Fruit fly (Drosophila melanogaster) whole organism, embryonic: ENCODE data around the gene MICU3.

Source experiments
- Atf3 ChIP-seq: fragments of 200-800 bp; sonication (Bioruptor generic); optimal IDR thresholded peaks from 3 replicates; lab custom pipeline; 2016; ENCODE audit warnings: missing biosample characterization, missing genetic modification characterization
- CG12155 ChIP-seq: fragments of 200-800 bp; sonication (Bioruptor generic); optimal IDR thresholded peaks from 3 replicates; lab custom pipeline; 2016; ENCODE audit warnings: missing biosample characterization, missing genetic modification characterization
- CG12219 ChIP-seq: fragments of 200-800 bp; sonication (Bioruptor generic); optimal IDR thresholded peaks from 3 replicates; lab custom pipeline; 2018; ENCODE audit warnings: missing biosample characterization, mild to moderate bottlenecking, missing genetic modification characterization
- CG13296 ChIP-seq: fragments of 200-800 bp; sonication (Bioruptor generic); optimal IDR thresholded peaks from 3 replicates; lab custom pipeline; 2018; ENCODE audit warnings: missing biosample characterization, mild to moderate bottlenecking, missing genetic modification characterization
- CG13424 ChIP-seq: fragments of 200-800 bp; sonication (Bioruptor generic); optimal IDR thresholded peaks from 2 replicates; lab custom pipeline; 2019; ENCODE audit warnings: missing biosample characterization, mild to moderate bottlenecking, missing genetic modification characterization, moderate library complexity
- CG2120 ChIP-seq: fragments of 200-800 bp; sonication (Bioruptor generic); optimal IDR thresholded peaks from 3 replicates; lab custom pipeline; 2016; ENCODE audit warnings: missing biosample characterization, missing genetic modification characterization
- CG2199 ChIP-seq: fragments of 200-800 bp; sonication (Bioruptor generic); IDR thresholded peaks from 3 replicates; pipeline ENCODE4 v1.3.6; 2022; ENCODE audit warnings: missing biosample characterization, missing genetic modification characterization
- CG31365 ChIP-seq: fragments of 200-800 bp; sonication (Bioruptor generic); optimal IDR thresholded peaks from 2 replicates; lab custom pipeline; 2018; ENCODE audit warnings: missing biosample characterization, mild to moderate bottlenecking, missing genetic modification characterization
- CG32767 ChIP-seq: fragments of 200-800 bp; sonication (Bioruptor generic); IDR thresholded peaks from 2 replicates; pipeline ENCODE4 v1.3.6; 2022; ENCODE audit warnings: missing biosample characterization, missing genetic modification characterization
- CG3407 ChIP-seq: fragments of 200-800 bp; sonication (Bioruptor generic); optimal IDR thresholded peaks from 2 replicates; lab custom pipeline; 2018; ENCODE audit warnings: missing biosample characterization, mild to moderate bottlenecking, missing genetic modification characterization
- CG34376 ChIP-seq: fragments of 200-800 bp; sonication (Bioruptor generic); optimal IDR thresholded peaks from 2 replicates; lab custom pipeline; 2018; ENCODE audit warnings: missing biosample characterization, mild to moderate bottlenecking, missing genetic modification characterization
- CG7786 ChIP-seq: fragments of 200-800 bp; sonication (Bioruptor generic); optimal IDR thresholded peaks from 2 replicates; lab custom pipeline; 2016; ENCODE audit warnings: missing biosample characterization, missing genetic modification characterization
- Elba2 ChIP-seq: fragments of 200-800 bp; sonication (Bioruptor generic); optimal IDR thresholded peaks from 3 replicates; lab custom pipeline; 2016; ENCODE audit warnings: missing biosample characterization, missing genetic modification characterization
- Fer1 ChIP-seq: fragments of 200-800 bp; sonication (Bioruptor generic); optimal IDR thresholded peaks from 2 replicates; lab custom pipeline; 2017; ENCODE audit warnings: missing biosample characterization, mild to moderate bottlenecking, missing genetic modification characterization
- H15 ChIP-seq: fragments of 200-800 bp; sonication (Bioruptor generic); IDR thresholded peaks from 3 replicates; pipeline ENCODE4 v1.3.6; 2022; ENCODE audit warnings: missing biosample characterization, missing genetic modification characterization
- HLH4C ChIP-seq: fragments of 200-800 bp; sonication (Bioruptor generic); IDR thresholded peaks from 3 replicates; pipeline ENCODE4 v1.3.6; 2022; ENCODE audit warnings: missing biosample characterization, missing genetic modification characterization; ENCODE audit not compliant: partially characterized antibody
- Med ChIP-seq: fragments of 200-800 bp; sonication (Bioruptor generic); peaks from one replicate; lab custom pipeline; 2016; ENCODE audit warnings: missing biosample characterization, missing genetic modification characterization, mild to moderate bottlenecking, inconsistent platforms, moderate library complexity
- PHDP ChIP-seq: fragments of 200-800 bp; sonication (Bioruptor generic); optimal IDR thresholded peaks from 3 replicates; lab custom pipeline; 2018; ENCODE audit warnings: missing biosample characterization, mild to moderate bottlenecking, missing genetic modification characterization, moderate library complexity
- Pdp1 ChIP-seq, 2 experiments: fragments of 200-800 bp; sonication (Bioruptor generic); optimal IDR thresholded peaks; 3 replicates each; lab custom pipeline; 2016; ENCODE audit warnings: missing biosample characterization in 2 of 2, missing genetic modification characterization in 2 of 2, mild to moderate bottlenecking in 1 of 2, moderate library complexity in 1 of 2
- Six4 ChIP-seq: fragments of 200-800 bp; sonication (Bioruptor generic); optimal IDR thresholded peaks from 2 replicates; lab custom pipeline; 2016; ENCODE audit warnings: missing biosample characterization, missing genetic modification characterization
- Sry-δ ChIP-seq: fragments of 200-800 bp; sonication (Bioruptor generic); optimal IDR thresholded peaks from 2 replicates; lab custom pipeline; 2016; ENCODE audit warnings: missing biosample characterization, missing genetic modification characterization
- Ssrp ChIP-seq: fragments of 200-800 bp; sonication (Bioruptor generic); optimal IDR thresholded peaks from 2 replicates; lab custom pipeline; 2018; ENCODE audit warnings: missing biosample characterization, mild to moderate bottlenecking, missing genetic modification characterization, moderate library complexity
- Trl ChIP-seq, 3 experiments: fragments of >200 bp in 2 of 3; fragments of 200-800 bp in 1 of 3; sonication (Bioruptor generic) in 1 of 3; optimal IDR thresholded peaks; 2 replicates in 1 of 3; 3 replicates in 2 of 3; lab custom pipeline; 2016 to 2017; ENCODE audit warnings: missing biosample characterization in 1 of 3, missing genetic modification characterization in 1 of 3
- Usf ChIP-seq: fragments of 200-800 bp; sonication (Bioruptor generic); optimal IDR thresholded peaks from 2 replicates; lab custom pipeline; 2017; ENCODE audit warnings: missing genotype, missing biosample characterization, missing genetic modification characterization
- bcd ChIP-seq: fragments of 200-800 bp; sonication (Bioruptor generic); optimal IDR thresholded peaks from 2 replicates; lab custom pipeline; 2017; ENCODE audit warnings: missing biosample characterization, mild to moderate bottlenecking, missing genetic modification characterization
- caup ChIP-seq: fragments of 200-800 bp; sonication (Bioruptor generic); optimal IDR thresholded peaks from 3 replicates; lab custom pipeline; 2017; ENCODE audit warnings: missing biosample characterization, mild to moderate bottlenecking, missing genetic modification characterization, moderate library complexity; ENCODE audit not compliant: severe bottlenecking
- chinmo ChIP-seq: fragments of 200-800 bp; sonication (Bioruptor generic); IDR thresholded peaks from 4 replicates; pipeline ENCODE4 v1.3.6; 2022; ENCODE audit warnings: missing biosample characterization, missing genetic modification characterization; ENCODE audit not compliant: partially characterized antibody
- ci ChIP-seq: fragments of 200-800 bp; sonication (Bioruptor generic); IDR thresholded peaks from 3 replicates; pipeline ENCODE4 v1.3.6; 2022; ENCODE audit warnings: missing biosample characterization, missing genetic modification characterization
- cwo ChIP-seq: fragments of 200-800 bp; sonication (Bioruptor generic); optimal IDR thresholded peaks from 3 replicates; lab custom pipeline; 2017; ENCODE audit warnings: missing biosample characterization, missing genetic modification characterization, mild to moderate bottlenecking, moderate library complexity, missing genetic modification reagents
- dm ChIP-seq: fragments of 200-800 bp; sonication (Bioruptor generic); optimal IDR thresholded peaks from 3 replicates; lab custom pipeline; 2016; ENCODE audit warnings: missing biosample characterization, missing genetic modification characterization
- exex ChIP-seq: fragments of 200-800 bp; sonication (Bioruptor generic); optimal IDR thresholded peaks from 4 replicates; lab custom pipeline; 2018; ENCODE audit warnings: missing biosample characterization, mild to moderate bottlenecking, missing genetic modification characterization, moderate library complexity
- eyg ChIP-seq: fragments of 200-800 bp; sonication (Bioruptor generic); optimal IDR thresholded peaks from 3 replicates; lab custom pipeline; 2016; ENCODE audit warnings: missing biosample characterization, missing genetic modification characterization
- gcm ChIP-seq: fragments of 200-800 bp; sonication (Bioruptor generic); optimal IDR thresholded peaks from 2 replicates; lab custom pipeline; 2019; ENCODE audit warnings: missing biosample characterization, mild to moderate bottlenecking, missing genetic modification characterization, moderate library complexity
- gem ChIP-seq: fragments of 200-800 bp; sonication (Bioruptor generic); optimal IDR thresholded peaks from 2 replicates; lab custom pipeline; 2019; ENCODE audit warnings: missing biosample characterization, mild to moderate bottlenecking, missing genetic modification characterization, moderate library complexity
- grau ChIP-seq: fragments of 200-800 bp; optimal IDR thresholded peaks from 3 replicates; lab custom pipeline; 2019; ENCODE audit warnings: missing biosample characterization, mild to moderate bottlenecking, missing genetic modification characterization, moderate library complexity
- grn ChIP-seq: fragments of 200-800 bp; sonication (Bioruptor generic); optimal IDR thresholded peaks from 3 replicates; lab custom pipeline; 2017; ENCODE audit warnings: missing biosample characterization, missing genetic modification characterization
- lbe ChIP-seq: fragments of 200-800 bp; sonication (Bioruptor generic); optimal IDR thresholded peaks from 2 replicates; lab custom pipeline; 2016; ENCODE audit warnings: missing biosample characterization, mild to moderate bottlenecking, missing genetic modification characterization
- mam ChIP-seq: fragments of 200-800 bp; sonication (Bioruptor generic); optimal IDR thresholded peaks from 3 replicates; lab custom pipeline; 2016; ENCODE audit warnings: missing biosample characterization, missing genetic modification characterization
- nom ChIP-seq: fragments of 200-800 bp; sonication (Bioruptor generic); optimal IDR thresholded peaks from 2 replicates; lab custom pipeline; 2017; ENCODE audit warnings: missing biosample characterization, missing genetic modification characterization, mild to moderate bottlenecking, moderate library complexity, missing genetic modification reagents
- org-1 ChIP-seq: fragments of 200-800 bp; sonication (Bioruptor generic); optimal IDR thresholded peaks from 2 replicates; lab custom pipeline; 2017; ENCODE audit warnings: missing biosample characterization, missing genetic modification characterization
- otp ChIP-seq: fragments of 200-800 bp; sonication (Bioruptor generic); IDR thresholded peaks from 3 replicates; pipeline ENCODE4, ENCODE4 v1.3.6; 2022; ENCODE audit warnings: missing biosample characterization, missing genetic modification characterization
- p53 ChIP-seq: fragments of 200-800 bp; sonication (Bioruptor generic); optimal IDR thresholded peaks from 2 replicates; lab custom pipeline; 2016; ENCODE audit warnings: missing biosample characterization, missing genetic modification characterization
- pros ChIP-seq: fragments of 200-800 bp; sonication (Bioruptor generic); optimal IDR thresholded peaks from 3 replicates; lab custom pipeline; 2019; ENCODE audit warnings: missing biosample characterization, mild to moderate bottlenecking, missing genetic modification characterization, moderate library complexity
- sens ChIP-seq: fragments of 200-800 bp; sonication (Bioruptor generic); peaks from one replicate; lab custom pipeline; 2016; ENCODE audit warnings: missing biosample characterization, missing genetic modification characterization
- sr ChIP-seq: fragments of 200-800 bp; sonication (Bioruptor generic); IDR thresholded peaks from 3 replicates; pipeline ENCODE4 v1.3.6; 2022; ENCODE audit warnings: missing biosample characterization, missing genetic modification characterization
- tin ChIP-seq: fragments of 200-800 bp; sonication (Bioruptor generic); optimal IDR thresholded peaks from 3 replicates; lab custom pipeline; 2016; ENCODE audit warnings: missing biosample characterization, missing genetic modification characterization
- twi ChIP-seq: fragments of 200-800 bp; optimal IDR thresholded peaks from 2 replicates; lab custom pipeline; 2019; ENCODE audit warnings: missing biosample characterization, mild to moderate bottlenecking, missing genetic modification characterization, moderate library complexity

The MICU3 gene

dm6 chr3R:19858017-19858659 is 11.0 kb downstream of the MICU3 start (continued):
- TF ChIP-seq mam (GFP tag; lab: Kevin White, UChicago) (peak; percentile 29), CG13424 (tag; lab: Kevin White, UChicago) (no peak), eyg (GFP tag; lab: Kevin White, UChicago) (peak; percentile 21), CG13296 (GFP tag; lab: Kevin White, UChicago) (peak; percentile 29), CG31365 (tag; lab: Kevin White, UChicago) (no peak), CG12219 (GFP tag; lab: Kevin White, UChicago) (peak; percentile 22), bcd (GFP tag; lab: Kevin White, UChicago) (peak; percentile 42), caup (GFP tag; lab: Kevin White, UChicago) (peak; percentile 71), lbe (GFP tag; lab: Kevin White, UChicago) (peak; percentile 86), PHDP (tag; lab: Kevin White, UChicago) (peak; percentile 0), CG2120 (GFP tag; lab: Kevin White, UChicago) (peak; percentile 62), grn (GFP tag; lab: Kevin White, UChicago) (peak; percentile 34), Fer1 (GFP tag; lab: Kevin White, UChicago) (peak; percentile 61), exex (tag; lab: Kevin White, UChicago) (peak; percentile 75), ci (GFP tag; lab: Robert Waterston, UW) (peak; percentile 46; the same call in 1 of the 3 replicates), grau (tag; lab: Kevin White, UChicago) (no peak), CG3407 (peak; percentile 29), Elba2 (no peak), Trl (optimal IDR thresholded peaks at IDR 0.05; lab: Kevin White, UChicago) (no peak), Trl (GFP tag; optimal IDR thresholded peaks at IDR 0.05; lab: Kevin White, UChicago) (peak; percentile 38), CG12155 (GFP tag; lab: Kevin White, UChicago) (no peak), Atf3 (no peak)
- TF ChIP-seq, all 482 proteins: peak for 108

- TF ChIP-seq sens (GFP tag; lab: Kevin White, UChicago) (peak; percentile 26), HLH4C (GFP tag; lab: Robert Waterston, UW) (no peak), pros (no peak), Pdp1 (GFP tag; optimal IDR thresholded peaks at IDR 0.05; lab: Kevin White, UChicago) (peak in 1 of 2 experiments; percentile 18), Sry-δ (no peak), otp (no peak), CG2199 (GFP tag; lab: Robert Waterston, UW) (0 out of 3 replicates have a peak, but pooled peaks have one; percentile 46), twi (peak; percentile 99), tin (GFP tag; lab: Kevin White, UChicago) (no peak), sr (GFP tag; lab: Robert Waterston, UW) (0 out of 3 replicates have a peak, but pooled peaks have one; percentile 34), chinmo (0 out of 4 replicates have a peak, but pooled peaks have one; percentile 54), Med (GFP tag; lab: Kevin White, UChicago) (peak; percentile 14)
Measured at dm6 chr3R:19858944-19859343, 11.8 kb downstream of the MICU3 start.

dm6 chr3R:19859370-19860033 is 12.4 kb downstream of the MICU3 start:
- TF ChIP-seq gcm (peak; percentile 28), nom (GFP tag; lab: Kevin White, UChicago) (peak; percentile 68), cwo (GFP tag; lab: Kevin White, UChicago) (peak; percentile 36), CG7786 (GFP tag; lab: Kevin White, UChicago) (peak; percentile 5), CG34376 (peak; percentile 50), org-1 (GFP tag; lab: Kevin White, UChicago) (peak; percentile 32), dm (no peak), p53 (GFP tag; lab: Kevin White, UChicago) (no peak), gem (tag; lab: Kevin White, UChicago) (peak; percentile 16), H15 (GFP tag; lab: Robert Waterston, UW) (no peak), Six4 (GFP tag; lab: Kevin White, UChicago) (no peak), Ssrp (tag; lab: Kevin White, UChicago) (no peak), CG32767 (GFP tag; lab: Robert Waterston, UW) (no peak), Usf (GFP tag; lab: Kevin White, UChicago) (no peak)
